Fruit fly (Drosophila melanogaster) S2 (cell line): ENCODE measurements around the gene mRpL1.

Experiments
- CG8478 ChIP-seq: fragments of >200 bp; optimal IDR thresholded peaks from 2 replicates; lab custom pipeline; 2018
- CTCF ChIP-seq, 2 experiments: fragments of >200 bp; optimal IDR thresholded peaks; 2 replicates each; lab custom pipeline; 2018

The mRpL1 gene

DNA sequence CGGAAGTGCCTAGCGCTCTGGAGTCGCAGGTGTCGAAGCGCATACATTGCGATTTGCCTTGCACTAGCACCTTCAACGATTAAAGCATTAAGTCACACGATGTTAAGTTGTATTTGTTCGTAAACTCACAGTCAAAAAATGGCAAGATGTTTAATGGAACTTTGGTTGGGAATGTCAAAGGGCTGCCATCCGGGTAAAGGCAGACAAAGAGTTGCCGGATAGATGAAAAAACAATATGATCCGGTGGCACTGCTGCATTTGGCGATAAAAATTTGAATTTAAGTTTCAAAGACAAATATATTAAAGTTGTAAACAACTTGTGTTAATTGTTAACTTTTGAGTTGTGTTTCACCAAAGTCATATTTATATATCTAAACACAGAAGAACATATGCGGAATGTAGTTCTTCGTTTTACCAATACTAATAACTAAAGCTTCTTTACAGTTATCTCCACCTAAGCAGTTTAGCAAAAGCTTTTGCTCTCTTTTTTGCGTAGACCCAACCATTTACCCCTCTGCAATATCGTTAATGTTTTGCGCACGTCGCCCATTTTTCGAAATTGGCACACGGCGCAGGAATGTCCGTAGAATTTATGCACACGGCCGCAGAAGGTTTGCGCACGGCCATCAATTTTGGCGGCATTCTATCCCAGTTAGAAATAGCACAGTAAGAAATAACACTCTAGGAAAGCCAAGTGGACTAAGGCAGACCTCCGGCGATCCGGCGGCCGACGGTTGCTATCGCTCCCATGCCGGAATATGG is 15.3 kb downstream of the mRpL1 start, which contains the start of gene Coq2:
Gene Coq2 (minus strand): TSS at position 200 of the 762 bp plus-strand sequence.
- TF ChIP-seq CTCF (optimal IDR thresholded peaks at IDR 0.05; lab: Kevin White, UChicago): peak; percentile 48 to 60
- TF ChIP-seq CG8478 (lab: Kevin White, UChicago): no peak

dm6 chr3R:8317215-8317614 is 16.0 kb downstream of the mRpL1 start, which contains the start of gene Ctr1B:
Gene Ctr1B, plus strand, starts transcription at chr3R:8317612.
- TF ChIP-seq CG8478 (lab: Kevin White, UChicago) (no peak), CTCF (optimal IDR thresholded peaks at IDR 0.05; lab: Kevin White, UChicago) (no peak)

DNA sequence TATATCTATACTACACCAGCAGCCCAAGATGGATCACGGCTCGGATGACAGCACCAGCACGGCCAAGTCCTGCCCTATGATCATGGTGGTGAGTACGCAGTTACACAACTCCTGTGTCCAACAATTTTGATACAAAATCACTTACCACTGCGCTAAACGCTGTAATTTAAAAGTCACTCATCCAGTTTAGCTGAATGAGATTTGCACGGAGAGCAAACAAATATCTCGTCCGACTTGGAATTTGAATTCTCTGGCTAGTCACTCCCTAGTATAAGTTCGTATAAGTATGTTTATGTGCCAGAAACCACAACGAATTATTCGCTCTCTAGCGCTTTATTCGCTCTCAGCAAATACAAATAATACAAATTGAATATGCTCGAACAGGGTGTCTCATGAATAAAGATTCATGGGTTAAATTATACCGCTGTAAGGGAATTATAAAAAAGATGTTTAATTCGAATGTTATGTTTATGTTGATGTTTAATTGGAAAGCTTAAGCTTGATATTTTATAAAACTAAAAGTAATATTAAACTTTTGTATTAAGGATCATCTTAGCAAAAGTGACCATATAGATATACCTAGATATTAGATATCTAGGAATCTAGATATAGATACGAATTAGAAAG is 16.6 kb downstream of the mRpL1 start:
- TF ChIP-seq CG8478 (lab: Kevin White, UChicago) (no peak), CTCF (optimal IDR thresholded peaks at IDR 0.05; lab: Kevin White, UChicago) (no peak)

DNA sequence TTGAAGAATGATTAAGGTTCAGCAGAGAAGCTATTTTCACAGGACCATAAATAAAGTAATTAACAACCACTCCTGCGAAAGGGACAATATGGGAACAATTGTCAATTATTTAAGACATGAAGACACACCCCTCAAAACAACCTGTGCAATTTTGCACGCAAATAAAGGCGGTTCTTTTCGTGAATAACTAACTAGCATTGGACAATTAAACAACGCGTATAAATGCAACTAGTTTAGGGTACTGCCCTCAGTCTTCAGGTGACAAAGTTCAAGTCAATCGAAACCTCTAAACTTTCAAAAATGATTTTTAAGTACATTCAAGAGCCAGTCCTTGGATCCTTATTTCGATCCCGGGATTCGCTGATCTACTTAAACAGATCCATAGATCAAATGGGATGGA is 20.2 kb downstream of the mRpL1 start, which contains the start of gene Or85a:
Gene Or85a (plus strand): TSS at position 301 of the 400 bp plus-strand sequence.
- no peak for TF ChIP-seq CTCF (optimal IDR thresholded peaks at IDR 0.05; lab: Kevin White, UChicago)
- no peak for TF ChIP-seq CG8478 (lab: Kevin White, UChicago)

DNA sequence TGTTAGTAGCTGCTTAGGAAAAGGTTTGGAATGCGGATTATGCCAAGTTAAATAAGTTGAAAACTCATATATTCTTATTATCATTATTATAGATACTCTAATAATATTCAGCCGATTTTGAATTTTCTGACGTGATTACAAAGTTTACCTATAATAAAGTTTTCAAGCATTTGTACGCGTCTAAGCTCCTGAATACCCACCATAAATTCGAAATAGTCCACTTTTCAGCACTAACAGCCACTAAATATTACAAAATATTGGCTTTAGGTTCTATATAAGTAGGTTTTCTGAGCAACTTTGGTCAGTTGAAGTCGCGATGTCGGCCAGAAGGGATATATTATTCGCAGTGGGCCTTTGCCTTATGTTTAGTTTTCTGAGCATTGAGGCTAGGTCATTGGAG is 22.8 kb downstream of the mRpL1 start, which contains the start of gene CG7443:
Gene CG7443 (plus strand): TSS at position 301 of the 400 bp plus-strand sequence.
- no peak for TF ChIP-seq CG8478 (lab: Kevin White, UChicago)

DNA sequence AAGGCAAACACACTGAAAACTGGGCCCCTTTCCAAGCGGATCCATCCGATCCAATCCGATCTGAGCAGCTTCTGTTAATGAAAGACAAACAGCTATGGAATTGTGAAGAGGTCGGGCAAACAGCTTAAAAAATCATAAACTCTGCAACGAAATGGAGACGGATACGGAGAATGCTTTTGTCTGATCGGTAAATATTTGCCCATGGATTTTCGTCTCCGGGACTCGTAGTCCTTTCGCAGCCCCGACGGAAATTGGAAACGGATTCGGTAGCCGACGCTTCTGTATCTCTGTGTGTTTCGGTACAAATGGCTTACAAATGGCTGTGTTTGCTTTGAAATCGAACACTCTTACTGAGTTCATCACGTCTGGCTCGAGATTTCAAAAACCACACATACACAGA is 25.6 kb downstream of the mRpL1 start:
- TF ChIP-seq CTCF (optimal IDR thresholded peaks at IDR 0.05; lab: Kevin White, UChicago) (no peak), CG8478 (lab: Kevin White, UChicago) (no peak)

- TF ChIP-seq CG8478 (lab: Kevin White, UChicago): no peak
- no peak for TF ChIP-seq CTCF (optimal IDR thresholded peaks at IDR 0.05; lab: Kevin White, UChicago)
Observed at dm6 chr3R:8327967-8328789, 26.9 kb downstream of the mRpL1 start.

dm6 chr3R:8329628-8330027 is 28.4 kb downstream of the mRpL1 start:
- TF ChIP-seq CTCF (optimal IDR thresholded peaks at IDR 0.05; lab: Kevin White, UChicago) (no peak), CG8478 (lab: Kevin White, UChicago) (no peak)

DNA sequence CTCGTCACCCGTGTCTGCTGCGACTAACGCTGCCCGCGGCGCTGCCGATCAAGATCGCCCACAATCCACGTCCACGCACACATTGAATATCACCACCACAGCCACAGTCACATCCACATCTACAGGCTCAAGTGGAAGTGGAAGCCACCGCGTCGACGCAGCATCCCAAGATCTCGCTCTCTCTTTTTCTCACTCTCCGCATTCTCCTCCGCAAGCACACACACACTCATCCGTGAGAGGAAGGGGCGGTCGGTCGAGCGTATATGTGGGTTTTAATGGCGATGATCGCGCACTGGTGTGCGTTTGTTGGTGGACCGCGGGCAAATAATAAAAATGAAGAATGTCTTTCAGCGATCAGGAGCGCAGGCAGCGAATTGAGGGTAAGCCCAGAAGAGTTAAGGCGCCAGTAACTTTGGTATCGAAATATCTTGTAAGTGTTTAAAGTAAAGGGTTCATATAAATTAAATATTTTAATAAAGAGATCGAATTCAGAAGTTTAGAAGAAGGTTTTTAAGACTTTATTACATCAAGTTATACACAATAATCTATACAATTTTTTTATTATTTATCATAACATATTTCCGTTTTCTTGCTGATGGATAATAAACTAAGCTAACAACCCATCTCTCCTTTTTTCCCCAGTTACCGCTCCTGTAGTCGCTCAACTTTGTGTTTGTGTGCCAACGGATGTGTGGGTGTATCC is 32.7 kb downstream of the mRpL1 start, which contains the start of gene Poxm:
Gene Poxm (minus strand): TSS at position 25 of the 703 bp plus-strand sequence.
- no peak for TF ChIP-seq CG8478 (lab: Kevin White, UChicago)
- TF ChIP-seq CTCF (optimal IDR thresholded peaks at IDR 0.05; lab: Kevin White, UChicago): no peak

- TF ChIP-seq CTCF (optimal IDR thresholded peaks at IDR 0.05; lab: Kevin White, UChicago) (no peak), CG8478 (lab: Kevin White, UChicago) (no peak)
Observed at dm6 chr3R:8334471-8334783, 33.2 kb downstream of the mRpL1 start.

DNA sequence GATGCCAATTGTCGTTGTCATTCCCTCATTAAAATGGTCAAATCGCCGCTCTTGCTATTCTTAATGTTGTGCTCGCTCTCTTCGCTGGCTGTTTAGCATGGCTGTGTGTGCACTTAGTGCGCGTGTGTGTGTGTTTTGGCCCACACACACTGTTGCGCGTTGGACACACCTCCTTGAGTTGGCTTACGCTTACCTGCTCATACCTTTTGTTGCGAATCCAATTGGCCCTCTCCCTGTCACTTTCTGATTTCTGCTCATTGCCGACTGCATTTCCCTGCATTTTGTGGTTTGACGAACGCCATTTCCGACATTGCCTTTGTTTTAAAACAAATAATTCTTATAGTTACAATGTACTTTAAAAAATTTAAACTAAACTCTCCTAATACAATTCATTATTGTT is 33.7 kb downstream of the mRpL1 start:
- TF ChIP-seq CG8478 (lab: Kevin White, UChicago) (no peak), CTCF (optimal IDR thresholded peaks at IDR 0.05; lab: Kevin White, UChicago) (no peak)

- TF ChIP-seq CG8478 (lab: Kevin White, UChicago) (no peak), CTCF (optimal IDR thresholded peaks at IDR 0.05; lab: Kevin White, UChicago) (no peak)
Observed at dm6 chr3R:8336012-8336567, 34.9 kb downstream of the mRpL1 start.

DNA sequence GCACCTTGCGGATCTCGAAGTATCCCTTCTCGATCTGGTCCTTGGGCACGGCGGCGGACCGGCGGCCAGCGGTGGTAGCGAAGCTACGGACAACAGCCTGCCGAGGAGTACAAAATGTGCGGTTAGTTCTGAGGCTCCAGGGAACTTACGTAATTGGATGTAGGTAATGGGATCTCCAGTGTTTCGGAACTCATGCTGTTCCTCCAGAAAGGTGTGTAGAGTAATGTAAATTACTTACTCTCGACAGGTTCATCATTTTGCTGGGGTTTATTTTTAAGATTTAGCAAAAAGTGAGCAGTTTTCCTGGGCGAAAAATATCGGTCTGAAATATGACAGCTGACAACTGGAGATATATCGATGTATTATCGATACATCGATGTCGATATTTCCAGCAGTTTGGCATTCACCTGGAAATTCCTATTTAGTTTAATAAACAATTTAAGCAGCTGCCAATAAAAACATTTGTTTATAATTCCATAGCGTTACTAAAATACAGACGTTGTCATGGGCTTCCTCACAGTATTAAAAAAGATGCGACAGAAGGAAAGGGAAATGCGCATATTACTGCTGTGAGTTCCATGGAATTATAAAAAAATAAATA is 39.5 kb downstream of the mRpL1 start, which contains the start of the genes COX7A and Arl2:
Gene COX7A (minus strand): TSS at position 369 of the 601 bp plus-strand sequence.
Gene Arl2 (plus strand): TSS at position 426 of the 601 bp plus-strand sequence.
- TF ChIP-seq CG8478 (lab: Kevin White, UChicago): no peak
- TF ChIP-seq CTCF (optimal IDR thresholded peaks at IDR 0.05; lab: Kevin White, UChicago): peak in 1 of 2 experiments; percentile 16
